Fruit fly (Drosophila melanogaster): ENCODE results near the gene CG3769.

The CG3769 gene

DNA sequence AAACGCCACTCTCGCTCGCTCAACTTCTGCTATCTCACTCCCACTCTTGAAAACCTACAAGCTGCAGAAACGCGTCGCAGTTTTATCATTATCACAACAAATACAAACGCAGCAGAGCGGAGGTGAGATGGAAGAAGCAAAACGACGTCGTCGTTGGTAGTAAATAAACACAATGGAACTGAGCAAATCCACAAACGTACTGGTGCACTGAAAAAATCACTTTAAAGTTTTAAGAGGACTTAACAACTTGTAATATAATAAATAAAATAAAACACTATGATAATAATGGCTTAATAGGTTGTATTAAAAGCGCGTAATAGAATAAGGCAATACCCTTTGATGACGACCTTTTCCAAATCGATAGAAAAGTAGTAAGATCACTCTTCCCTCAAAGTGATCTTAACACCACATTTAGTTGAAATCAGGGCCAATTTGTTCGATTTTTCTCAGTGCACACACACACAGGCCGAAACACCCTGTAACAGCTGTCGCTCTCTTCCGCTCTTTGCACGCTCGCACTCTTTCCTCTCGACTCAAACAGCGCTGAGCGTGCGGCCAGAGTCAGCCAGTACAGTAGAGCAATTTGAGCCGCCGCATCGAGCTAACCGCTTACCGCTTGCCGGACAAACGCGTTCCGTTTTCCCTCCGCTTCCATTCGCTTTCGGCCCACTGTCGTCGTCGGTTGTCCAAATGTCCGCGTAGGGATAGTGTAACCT is 14.2 kb downstream of the CG3769 start (continued):
- TF ChIP-seq NC2β (GFP tag; optimal IDR thresholded peaks at IDR 0.05) (peak; percentile 74), toy (GFP tag; IDR thresholded peaks at IDR 0.05) (peak; percentile 91), D (optimal IDR thresholded peaks at IDR 0.05) (no peak), D (GFP tag; optimal IDR thresholded peaks at IDR 0.05) (peak; percentile 99), Ptx1 (GFP tag; IDR thresholded peaks at IDR 0.05) (peak; percentile 97), mam (GFP tag; optimal IDR thresholded peaks at IDR 0.05) (peak; percentile 88), Hr51 (GFP tag; optimal IDR thresholded peaks at IDR 0.05) (peak; percentile 87 to 97), HHEX (GFP tag; optimal IDR thresholded peaks at IDR 0.05) (peak; percentile 96), en (GFP tag; optimal IDR thresholded peaks at IDR 0.05) (peak; percentile 50), lbe (GFP tag; optimal IDR thresholded peaks at IDR 0.05) (peak; percentile 93), wor (GFP tag; IDR thresholded peaks at IDR 0.05) (peak; percentile 90), Kr (GFP tag; optimal IDR thresholded peaks at IDR 0.05) (peak; percentile 91), CG1792 (GFP tag; optimal IDR thresholded peaks at IDR 0.05) (peak; percentile 60), Sry-δ (GFP tag; optimal IDR thresholded peaks at IDR 0.05) (no peak), hbn (GFP tag; IDR thresholded peaks at IDR 0.05; ENCODE audit: partially characterized antibody) (no peak), ash1 (GFP tag; optimal IDR thresholded peaks at IDR 0.05) (no peak), cg (GFP tag; optimal IDR thresholded peaks at IDR 0.05) (peak; percentile 88), GATAe (GFP tag; conservative IDR thresholded peaks at IDR 0.05) (peak; percentile 87), CG10274 (GFP tag; optimal IDR thresholded peaks at IDR 0.05) (no peak), Meics (GFP tag; optimal IDR thresholded peaks at IDR 0.05) (peak; percentile 93), pb (GFP tag; optimal IDR thresholded peaks at IDR 0.05) (peak; percentile 69), CG1832 (GFP tag; optimal IDR thresholded peaks at IDR 0.05) (peak; percentile 78), chn (GFP tag; optimal IDR thresholded peaks at IDR 0.05) (peak; percentile 66), CG13296 (GFP tag; optimal IDR thresholded peaks at IDR 0.05) (peak; percentile 93), CG31365 (tag; optimal IDR thresholded peaks at IDR 0.05) (peak; percentile 62), br (optimal IDR thresholded peaks at IDR 0.05) (no peak), Deaf1 (tag; optimal IDR thresholded peaks at IDR 0.05) (peak; percentile 78), ind (GFP tag; optimal IDR thresholded peaks at IDR 0.05) (peak; percentile 95), zfh1 (GFP tag; IDR thresholded peaks at IDR 0.05) (peak; percentile 96), vnd (GFP tag; IDR thresholded peaks at IDR 0.05; ENCODE audit: partially characterized antibody) (no peak), CG12236 (GFP tag; optimal IDR thresholded peaks at IDR 0.05) (peak; percentile 72), pho (GFP tag; optimal IDR thresholded peaks at IDR 0.05) (peak; percentile 72), unpg (GFP tag; optimal IDR thresholded peaks at IDR 0.05) (peak; percentile 91), CG2116 (GFP tag; optimal IDR thresholded peaks at IDR 0.05) (peak; percentile 77), her (GFP tag; optimal IDR thresholded peaks at IDR 0.05) (peak; percentile 67), CG43689 (GFP tag; IDR thresholded peaks at IDR 0.05) (peak; percentile 86), CG32767 (GFP tag; IDR thresholded peaks at IDR 0.05) (peak; percentile 95), Dref (GFP tag; IDR thresholded peaks at IDR 0.05) (no peak), CG2202 (tag; optimal IDR thresholded peaks at IDR 0.05) (peak; percentile 97), sens-2 (GFP tag; IDR thresholded peaks at IDR 0.05) (peak; percentile 90), CG9932 (GFP tag; IDR thresholded peaks at IDR 0.05) (peak; percentile 96), CG14667 (GFP tag; IDR thresholded peaks at IDR 0.05) (peak; percentile 92), CG16813 (GFP tag; IDR thresholded peaks at IDR 0.05; ENCODE audit: partially characterized antibody) (peak; percentile 37; the same call in 1 of the 3 replicates), Taf1 (GFP tag; IDR thresholded peaks at IDR 0.05) (peak; percentile 92), dati (GFP tag; IDR thresholded peaks at IDR 0.05) (peak; percentile 86), rib (GFP tag; IDR thresholded peaks at IDR 0.05) (peak; percentile 85), onecut (GFP tag; IDR thresholded peaks at IDR 0.05) (peak; percentile 90), danr (GFP tag; IDR thresholded peaks at IDR 0.05) (peak; percentile 93), Awh (GFP tag; IDR thresholded peaks at IDR 0.05) (peak; percentile 94), Mrtf (GFP tag; IDR thresholded peaks at IDR 0.05) (peak; percentile 95), odd (GFP tag; optimal IDR thresholded peaks at IDR 0.05) (peak; percentile 88)
